Worm (Caenorhabditis elegans) whole organism, young adult: ENCODE results near the gene Y82E9BR.17.

ENCODE experiments used
- Y56A3A.18 ChIP-seq: fragments of 200-800 bp; sonication (Bioruptor generic); IDR thresholded peaks from 2 replicates; pipeline ENCODE4 v1.3.6; 2022; ENCODE audit warnings: missing genetic modification reagents, missing genetic modification characterization, missing compliant biosample characterization
- aptf-2 ChIP-seq: fragments of 200-800 bp; sonication (Bioruptor generic); conservative IDR thresholded peaks from 2 replicates; pipeline ENCODE4 v1.3.6; 2022; ENCODE audit warnings: missing genetic modification reagents, missing genetic modification characterization, missing compliant biosample characterization
- ets-4 ChIP-seq: fragments of 200-800 bp; sonication (Bioruptor generic); optimal IDR thresholded peaks from 2 replicates; lab custom pipeline; 2018; ENCODE audit warnings: mild to moderate bottlenecking, missing genetic modification characterization, missing compliant biosample characterization
- pha-4 ChIP-seq: fragments of 150-350 bp; sonication (generic microtip); optimal IDR thresholded peaks from 2 replicates; lab custom pipeline; 2014; ENCODE audit warnings: missing biosample characterization, missing genetic modification reagents, missing genetic modification characterization

ce11 chrIII:1403108-1403507 lies 52.5 kb downstream of the Y82E9BR.17 start, which contains the start of gene pals-18:
- TF ChIP-seq Y56A3A.18 (no peak), aptf-2 (no peak), pha-4 (no peak), ets-4 (GFP tag; lab: Kevin White, UChicago) (no peak)
